Fruit fly (Drosophila melanogaster) whole organism, embryonic: ENCODE results near the gene kkv.

Source experiments
- BEAF-32 ChIP-seq: fragments of 200-800 bp; sonication (Bioruptor generic); optimal IDR thresholded peaks from 3 replicates; lab custom pipeline; 2017; ENCODE audit warnings: missing biosample characterization, missing genetic modification characterization, mild to moderate bottlenecking, moderate library complexity, missing genetic modification reagents
- CG16779 ChIP-seq: fragments of 200-800 bp; sonication (Bioruptor generic); IDR thresholded peaks from 2 replicates; pipeline ENCODE4 v1.3.6; 2022; ENCODE audit warnings: missing biosample characterization, missing genetic modification characterization
- CG18764 ChIP-seq: fragments of 200-800 bp; sonication (Bioruptor generic); optimal IDR thresholded peaks from 3 replicates; lab custom pipeline; 2016; ENCODE audit warnings: missing biosample characterization, missing genetic modification characterization
- CG2120 ChIP-seq: fragments of 200-800 bp; sonication (Bioruptor generic); optimal IDR thresholded peaks from 3 replicates; lab custom pipeline; 2016; ENCODE audit warnings: missing biosample characterization, missing genetic modification characterization
- CG32772 ChIP-seq: fragments of 200-800 bp; sonication (Bioruptor generic); IDR thresholded peaks from 2 replicates; pipeline ENCODE4 v1.3.6; 2022; ENCODE audit warnings: missing biosample characterization, missing genetic modification characterization
- CG3995 ChIP-seq: fragments of 200-800 bp; sonication (Bioruptor generic); optimal IDR thresholded peaks from 3 replicates; lab custom pipeline; 2016; ENCODE audit warnings: missing biosample characterization, missing genetic modification characterization
- CG7357 ChIP-seq: fragments of 200-800 bp; sonication (Bioruptor generic); IDR thresholded peaks from 3 replicates; pipeline ENCODE4 v1.3.6; 2022; ENCODE audit warnings: missing biosample characterization, missing genetic modification characterization
- CG9797 ChIP-seq: fragments of 200-800 bp; sonication (Bioruptor generic); optimal IDR thresholded peaks from 3 replicates; lab custom pipeline; 2018; ENCODE audit warnings: missing biosample characterization, mild to moderate bottlenecking, missing genetic modification characterization
- E2f1 ChIP-seq: fragments of 200-800 bp; sonication (Bioruptor generic); IDR thresholded peaks from 2 replicates; pipeline ENCODE4 v1.3.6; 2022; ENCODE audit warnings: missing biosample characterization, missing genetic modification characterization
- Fer2 ChIP-seq: fragments of 200-800 bp; sonication (Bioruptor generic); optimal IDR thresholded peaks from 2 replicates; lab custom pipeline; 2018; ENCODE audit warnings: missing biosample characterization, mild to moderate bottlenecking, missing genetic modification characterization, moderate library complexity
- Sry-δ ChIP-seq: fragments of 200-800 bp; sonication (Bioruptor generic); optimal IDR thresholded peaks from 2 replicates; lab custom pipeline; 2016; ENCODE audit warnings: missing biosample characterization, missing genetic modification characterization
- danr ChIP-seq: fragments of 200-800 bp; sonication (Bioruptor generic); IDR thresholded peaks from 2 replicates; pipeline ENCODE4 v1.3.6; 2022; ENCODE audit warnings: missing biosample characterization, missing genetic modification characterization

dm6 chr3R:5369490-5370001 lies 23.1 kb downstream of the kkv start, which contains the start of the genes CG31542 and CG34277:
- TF ChIP-seq E2f1 (GFP tag; lab: Robert Waterston, UW) (no peak), BEAF-32 (GFP tag; lab: Kevin White, UChicago) (no peak), Sry-δ (no peak), CG2120 (GFP tag; lab: Kevin White, UChicago) (no peak), CG7357 (GFP tag; lab: Robert Waterston, UW) (no peak), CG18764 (GFP tag; lab: Kevin White, UChicago) (no peak), CG3995 (GFP tag; lab: Kevin White, UChicago) (no peak), CG32772 (GFP tag; lab: Robert Waterston, UW) (no peak), danr (no peak), CG9797 (GFP tag; lab: Kevin White, UChicago) (no peak), Fer2 (tag; lab: Kevin White, UChicago) (no peak), CG16779 (GFP tag; lab: Robert Waterston, UW) (no peak)
